Worm (Caenorhabditis elegans): ENCODE measurements around the gene W04G3.13.

Gene W04G3.13

DNA sequence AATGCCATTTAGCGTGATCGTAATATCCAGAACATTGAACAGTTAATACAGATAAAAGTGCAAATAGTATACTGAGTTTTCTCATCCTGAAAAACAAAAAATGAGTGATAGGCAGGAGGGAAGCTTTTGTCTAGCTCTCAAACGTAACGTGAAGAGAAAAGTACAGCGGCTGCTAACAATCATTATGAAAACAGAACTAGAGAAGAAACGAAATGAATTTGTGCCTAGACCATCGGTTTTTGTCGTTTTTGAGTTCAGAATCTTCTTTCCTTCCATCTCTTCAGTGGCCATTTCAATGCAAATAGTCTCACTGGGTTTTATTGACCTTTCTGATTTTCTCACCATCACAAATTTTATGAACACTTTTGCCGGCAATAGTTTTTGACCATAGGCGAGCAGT, 5.6 kb upstream of the W04G3.13 start, which contains the start of gene W04G3.7:
Gene W04G3.7 (minus strand): TSS at position 101 of the 400 bp plus-strand sequence.
- TF ChIP-seq unc-62 (GFP tag; optimal IDR thresholded peaks at IDR 0.05): no peak

DNA sequence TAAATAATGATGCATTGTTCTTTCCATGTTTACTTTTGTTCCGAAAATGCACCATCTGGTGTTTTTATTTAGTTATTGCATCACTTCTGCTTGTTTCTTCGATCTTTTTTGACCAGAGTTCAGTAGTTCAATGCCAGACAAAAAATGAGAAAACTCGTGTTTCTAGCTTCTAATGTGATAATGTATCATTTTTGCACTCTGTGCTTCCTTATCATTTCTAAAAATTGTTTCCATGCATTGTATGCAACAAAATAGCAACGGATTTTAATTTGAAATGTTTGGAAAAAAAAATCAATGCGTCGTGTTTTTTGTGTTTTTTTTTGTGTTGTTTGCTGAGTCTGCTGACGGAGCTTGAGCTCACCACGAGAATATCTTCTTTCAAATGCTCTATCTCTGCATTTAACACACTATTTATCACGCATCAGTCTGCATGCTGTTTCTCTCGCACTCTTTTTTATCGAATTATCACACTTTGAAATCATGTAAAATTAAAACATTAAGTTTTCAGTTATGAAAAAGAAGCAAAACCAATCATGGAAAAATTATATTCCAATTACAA, 682 bp upstream of the W04G3.13 start, which contains the start of gene sulp-7:
Gene sulp-7 (plus strand): TSS at position 509 of the 559 bp plus-strand sequence.
- no peak for TF ChIP-seq unc-62 (GFP tag; optimal IDR thresholded peaks at IDR 0.05)

DNA sequence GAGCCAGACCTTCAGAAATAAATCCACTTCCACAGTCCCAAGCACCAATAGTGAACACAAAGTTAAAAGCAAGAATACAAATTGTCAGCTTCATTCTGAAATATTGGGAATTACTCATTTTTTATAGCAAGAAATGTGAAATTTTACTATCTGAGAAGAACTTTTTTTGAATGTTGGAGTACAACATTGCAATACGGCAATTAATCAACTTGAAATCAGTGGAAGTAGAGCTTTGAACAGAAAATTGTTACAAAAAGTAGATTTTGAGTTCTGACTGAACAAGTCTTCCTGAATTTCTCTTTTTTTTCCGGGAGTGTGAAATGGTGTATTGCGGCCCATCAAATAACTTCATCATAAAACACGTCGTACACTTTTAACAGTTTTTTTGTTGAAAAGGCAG, 1.4 kb downstream of the W04G3.13 start, which contains the start of gene W04G3.10:
Gene W04G3.10 (minus strand): TSS at position 101 of the 400 bp plus-strand sequence.
- TF ChIP-seq unc-62 (GFP tag; optimal IDR thresholded peaks at IDR 0.05): no peak

DNA sequence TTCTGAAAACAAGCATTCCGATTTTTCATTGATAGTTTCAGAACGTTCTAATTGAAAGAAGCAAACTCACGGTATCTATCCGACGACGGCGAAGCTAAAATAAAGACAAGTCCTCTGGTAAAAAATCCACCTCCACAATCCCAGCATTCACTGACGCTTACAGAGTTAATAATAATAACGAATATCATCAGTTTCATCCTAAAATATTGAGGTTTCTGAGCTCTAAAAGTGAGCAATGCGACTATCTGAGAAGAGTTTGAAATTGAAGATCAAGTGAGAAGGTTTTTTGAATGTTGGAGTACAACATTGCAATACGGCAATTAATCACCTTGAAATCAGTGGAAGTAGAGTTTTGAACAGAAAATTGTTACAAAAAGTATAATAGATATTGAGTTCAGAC, 3.1 kb downstream of the W04G3.13 start, which contains the start of gene W04G3.12:
Gene W04G3.12 (minus strand): TSS at position 311 of the 400 bp plus-strand sequence.
- no peak for TF ChIP-seq unc-62 (GFP tag; optimal IDR thresholded peaks at IDR 0.05)

DNA sequence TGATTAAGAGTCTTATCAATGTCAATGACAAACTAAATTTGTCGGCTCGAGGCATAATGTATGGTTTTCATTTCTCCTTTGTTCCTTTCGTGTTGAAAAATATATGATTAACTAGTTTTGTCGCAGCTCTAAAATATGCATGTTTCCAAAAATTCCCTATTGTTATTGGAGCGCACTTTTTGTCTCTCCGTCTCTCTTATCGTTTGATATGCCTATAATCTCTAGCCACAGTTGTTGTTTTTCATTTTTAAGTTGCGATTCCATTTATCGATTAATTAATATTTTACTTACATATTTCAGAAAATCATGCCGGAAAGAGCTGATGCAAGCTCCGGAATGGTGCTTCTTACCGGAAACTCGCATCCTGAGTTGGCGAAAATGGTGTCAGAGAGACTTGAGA, 6.2 kb downstream of the W04G3.13 start, which contains the start of gene W04G3.5:
Gene W04G3.5 (plus strand): TSS at position 301 of the 400 bp plus-strand sequence.
- no peak for TF ChIP-seq unc-62 (GFP tag; optimal IDR thresholded peaks at IDR 0.05)

DNA sequence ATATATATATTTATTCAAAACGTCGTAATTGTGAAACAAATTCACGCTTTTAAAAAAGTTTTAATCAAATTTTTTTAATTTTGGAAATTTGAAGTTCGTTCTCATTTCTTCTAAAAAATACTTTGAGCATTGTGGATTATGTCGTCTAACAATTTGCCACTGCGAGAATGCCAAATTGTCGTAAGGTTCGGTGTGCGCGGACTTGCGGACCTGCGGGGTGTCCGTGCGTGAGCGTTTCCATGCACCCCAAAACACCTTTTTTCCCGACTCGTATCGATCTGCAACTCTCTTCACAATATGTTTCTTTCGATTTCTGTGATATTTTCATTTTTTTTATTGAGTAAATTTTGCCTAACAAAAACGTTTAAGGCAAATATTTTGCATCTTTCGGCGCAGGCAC, 6.9 kb downstream of the W04G3.13 start:
- TF ChIP-seq unc-62 (GFP tag; optimal IDR thresholded peaks at IDR 0.05): no peak

DNA sequence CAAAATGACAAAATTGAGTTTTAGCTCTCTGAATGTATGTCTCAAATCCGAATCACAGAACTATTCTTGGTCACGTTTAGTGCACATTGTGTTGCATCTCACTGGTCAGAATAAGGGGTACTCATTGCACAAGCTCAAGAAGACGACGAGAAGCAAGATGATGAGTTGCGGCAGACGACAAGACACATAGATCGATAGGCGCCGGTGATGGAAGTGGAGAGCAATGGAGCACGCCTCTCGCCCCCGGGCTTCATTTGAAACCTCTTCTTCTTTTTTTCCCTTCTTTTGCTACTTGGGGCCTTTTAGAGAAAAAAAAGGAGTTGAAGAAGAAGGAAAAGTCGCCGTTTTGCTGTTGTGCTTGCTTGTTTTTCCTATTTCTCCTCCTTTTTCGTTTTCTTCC, 11.2 kb downstream of the W04G3.13 start, which contains the start of gene apt-9:
Gene apt-9 (plus strand): TSS at position 194 of the 400 bp plus-strand sequence.
- TF ChIP-seq unc-62 (GFP tag; optimal IDR thresholded peaks at IDR 0.05): no peak

DNA sequence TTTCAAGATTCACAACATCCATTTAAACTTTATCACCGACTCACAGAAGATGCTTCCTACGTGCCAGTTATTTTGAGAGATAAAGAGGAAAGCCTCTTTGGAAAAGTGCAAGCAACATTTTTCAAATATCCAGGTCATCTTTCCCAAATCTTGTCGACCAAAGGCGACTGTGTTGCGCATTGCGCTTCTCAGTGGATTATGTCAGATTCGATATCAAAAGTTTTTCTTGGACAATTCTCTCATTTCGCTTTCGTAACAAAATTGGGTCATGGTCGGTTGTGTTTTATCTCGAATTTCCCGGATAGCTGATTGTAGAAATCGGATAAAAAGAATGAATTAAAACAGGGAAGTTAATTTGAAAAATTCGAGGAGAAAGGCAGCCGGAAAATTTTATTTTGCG, 12.3 kb downstream of the W04G3.13 start:
- TF ChIP-seq unc-62 (GFP tag; optimal IDR thresholded peaks at IDR 0.05): no peak

DNA sequence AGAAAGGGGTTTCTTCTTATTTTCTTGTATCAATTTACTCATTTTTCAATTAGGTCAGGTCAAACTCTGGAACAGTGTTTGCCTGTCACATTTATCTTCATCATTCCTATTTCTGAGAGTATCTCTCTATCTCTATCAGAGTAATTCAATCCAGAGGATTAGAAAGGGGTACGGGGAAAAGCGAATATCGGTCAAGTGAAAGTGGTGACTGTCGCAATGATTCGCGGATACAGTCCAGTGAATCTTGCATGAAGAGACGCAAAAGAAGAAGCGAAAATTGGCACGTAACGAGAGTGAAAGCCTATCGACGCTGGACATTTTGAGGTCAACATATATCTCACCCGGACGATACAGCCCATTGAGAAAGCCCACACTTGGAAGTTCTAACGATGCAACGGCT, 14.8 kb downstream of the W04G3.13 start, which contains the start of gene lpr-4:
Gene lpr-4 (plus strand): TSS at position 328 of the 400 bp plus-strand sequence.
- TF ChIP-seq unc-62 (GFP tag; optimal IDR thresholded peaks at IDR 0.05): no peak

DNA sequence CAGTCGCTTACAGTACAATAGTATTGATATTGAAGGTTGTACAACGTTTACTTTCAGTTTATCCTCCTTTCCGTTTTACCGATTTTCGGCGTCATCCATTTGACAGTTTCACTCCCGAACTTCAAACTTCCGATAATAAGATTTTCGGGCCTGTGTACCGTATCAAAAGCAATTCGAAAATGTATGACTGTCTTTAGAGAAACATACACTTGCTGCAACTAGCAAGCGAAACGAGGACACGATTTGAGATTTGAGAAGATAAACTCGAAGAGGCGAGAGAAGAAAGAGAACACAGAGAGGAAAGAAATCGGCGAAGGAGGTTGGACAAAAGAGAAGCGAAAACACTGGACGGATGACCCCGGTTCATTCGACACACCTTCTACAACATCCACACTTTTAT, 17.7 kb downstream of the W04G3.13 start, which contains the start of gene lpr-5:
Gene lpr-5 (plus strand): TSS at position 220 of the 400 bp plus-strand sequence.
- TF ChIP-seq unc-62 (GFP tag; optimal IDR thresholded peaks at IDR 0.05): no peak

DNA sequence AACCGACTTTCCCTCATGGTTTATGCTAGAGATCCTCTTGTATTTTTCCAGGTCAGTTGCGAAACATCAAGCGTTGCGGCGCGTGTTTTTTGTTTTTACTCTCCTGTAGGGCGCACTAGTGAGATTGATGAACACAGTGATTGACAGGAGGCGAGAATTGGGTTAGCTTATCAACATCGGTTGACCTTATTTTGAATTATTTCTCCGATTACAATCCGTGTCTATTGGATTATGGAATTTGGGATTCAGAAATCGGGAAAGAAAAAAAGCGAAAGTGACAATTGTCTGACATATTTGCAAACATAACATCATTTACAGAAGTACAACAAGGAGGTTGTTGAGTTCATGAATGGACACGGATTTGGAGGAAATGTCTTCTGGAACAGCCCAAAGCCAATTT, 18.6 kb downstream of the W04G3.13 start:
- no peak for TF ChIP-seq unc-62 (GFP tag; optimal IDR thresholded peaks at IDR 0.05)

DNA sequence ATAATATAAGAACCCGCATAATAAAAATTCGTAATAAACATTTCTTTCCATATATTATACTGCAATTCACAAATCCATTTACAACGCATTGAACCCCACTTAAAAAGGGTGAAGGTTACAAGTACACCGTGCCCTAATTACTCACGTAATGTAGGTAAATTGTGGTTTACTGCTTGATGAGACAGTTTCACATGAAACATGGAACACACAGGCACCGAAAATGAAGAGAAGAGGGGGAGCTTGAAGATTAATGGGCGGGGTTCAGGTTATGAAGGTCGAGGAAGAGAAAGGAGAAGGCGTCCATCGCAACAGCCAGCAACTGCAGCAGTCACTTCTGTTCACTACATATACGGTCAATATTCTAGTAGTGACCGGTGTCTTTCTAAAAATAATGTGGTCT, 19.8 kb downstream of the W04G3.13 start, which contains the start of gene lpr-6:
Gene lpr-6 (plus strand): TSS at position 251 of the 400 bp plus-strand sequence.
- no peak for TF ChIP-seq unc-62 (GFP tag; optimal IDR thresholded peaks at IDR 0.05)

DNA sequence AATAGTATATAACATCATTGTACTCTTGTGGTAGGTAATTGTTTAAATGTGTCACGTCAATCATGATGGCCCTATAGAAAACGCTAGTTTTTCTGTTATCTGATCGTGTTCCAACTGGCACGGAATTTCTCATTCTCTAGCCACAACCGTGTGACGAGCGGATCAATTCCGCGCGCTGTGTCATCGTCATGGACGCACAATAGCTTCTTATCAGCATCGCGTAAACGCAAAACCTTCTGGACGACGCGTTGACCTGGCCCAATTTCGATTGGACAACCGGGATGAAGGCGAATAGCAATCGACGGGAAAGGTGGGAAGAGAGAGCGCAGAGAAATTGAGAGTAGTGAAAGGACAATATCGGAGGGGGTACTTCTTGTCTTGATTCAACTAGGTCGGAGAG, 22.5 kb downstream of the W04G3.13 start, which contains the start of gene lpr-3:
Gene lpr-3 (plus strand): TSS at position 374 of the 400 bp plus-strand sequence.
- TF ChIP-seq unc-62 (GFP tag; optimal IDR thresholded peaks at IDR 0.05): no peak

DNA sequence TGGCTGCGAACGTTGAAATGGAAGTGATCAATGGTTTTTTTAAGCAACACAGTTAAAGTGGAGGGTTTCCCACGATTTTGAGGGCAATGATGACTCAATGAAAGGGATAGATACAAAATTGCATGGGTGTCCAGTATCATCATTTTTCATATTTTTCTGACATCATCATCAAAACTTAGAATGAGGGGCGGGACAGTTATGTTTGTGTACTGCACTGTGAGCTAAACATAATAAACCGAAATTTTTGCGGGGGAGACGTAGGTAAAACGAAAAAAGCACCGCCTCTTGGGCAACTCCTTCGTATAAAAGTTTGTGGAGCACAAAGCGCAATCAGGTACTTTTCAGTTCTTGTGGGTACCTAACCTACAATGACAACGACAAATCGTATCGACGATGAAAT, 26.0 kb downstream of the W04G3.13 start, which contains the start of gene C09F12.2:
Gene C09F12.2 (plus strand): TSS at position 301 of the 400 bp plus-strand sequence.
- no peak for TF ChIP-seq unc-62 (GFP tag; optimal IDR thresholded peaks at IDR 0.05)

DNA sequence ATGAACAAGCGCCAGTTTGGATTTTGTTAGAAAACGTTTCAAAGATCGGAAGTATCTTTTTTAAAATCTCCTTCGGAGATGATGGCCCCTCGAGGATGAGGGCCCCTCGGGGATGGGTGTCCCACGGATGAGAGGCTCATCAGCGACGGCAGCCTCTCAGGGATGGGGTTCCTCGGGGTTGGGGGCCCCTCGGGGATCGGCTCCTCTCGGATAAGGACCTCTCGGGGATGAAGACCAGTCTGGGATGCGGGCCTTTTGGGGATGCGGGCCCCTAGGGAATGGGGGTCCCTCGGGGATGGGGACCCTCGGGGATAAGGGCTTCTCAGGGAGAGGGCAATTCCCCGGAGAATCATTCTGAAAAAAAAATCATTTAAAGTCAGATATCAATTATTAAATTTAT, 29.2 kb downstream of the W04G3.13 start:
- TF ChIP-seq unc-62 (GFP tag; optimal IDR thresholded peaks at IDR 0.05): no peak

DNA sequence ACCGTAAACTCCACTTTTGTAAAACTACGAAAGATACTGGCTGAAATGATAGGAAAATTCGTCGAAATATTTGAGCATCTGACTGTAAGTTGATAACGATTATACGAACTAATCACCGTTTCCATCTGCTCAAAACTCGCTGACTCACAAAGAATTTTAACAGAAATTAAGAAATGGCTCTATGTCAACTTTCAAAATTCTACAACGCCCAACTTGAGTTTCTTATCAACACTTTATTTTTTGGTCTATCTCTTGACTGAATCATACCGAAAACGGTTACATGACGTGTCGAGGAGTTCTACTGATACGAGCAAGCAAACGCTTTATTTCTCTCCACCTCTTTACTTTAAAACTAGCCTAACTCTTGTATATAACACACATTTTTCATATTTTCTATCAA, 32.4 kb downstream of the W04G3.13 start, which contains the start of gene clc-1:
Gene clc-1 (plus strand): TSS at position 264 of the 400 bp plus-strand sequence.
- no peak for TF ChIP-seq unc-62 (GFP tag; optimal IDR thresholded peaks at IDR 0.05)

DNA sequence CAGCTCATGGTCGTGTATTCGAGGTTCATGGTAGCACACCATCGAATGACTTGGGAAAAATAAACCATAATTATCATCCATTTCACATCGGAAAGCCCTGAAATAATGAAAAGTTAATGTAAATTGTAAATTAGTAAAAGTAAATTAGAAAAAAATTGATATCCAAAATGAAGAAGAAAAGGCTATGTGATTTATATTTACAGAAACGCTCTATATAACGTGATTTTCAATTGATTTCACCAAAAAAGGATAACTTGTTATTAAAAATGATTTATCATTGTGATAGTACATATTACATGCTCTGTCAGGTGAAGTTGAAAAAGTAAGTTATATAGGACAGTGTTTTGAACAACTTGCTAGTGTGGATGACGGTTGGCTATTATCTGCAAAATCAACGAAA, 36.8 kb downstream of the W04G3.13 start, which contains the start of gene C09F12.3:
Gene C09F12.3 (minus strand): TSS at position 101 of the 400 bp plus-strand sequence.
- TF ChIP-seq unc-62 (GFP tag; optimal IDR thresholded peaks at IDR 0.05): no peak
